Worm (Caenorhabditis elegans) whole organism, L1 larva: ENCODE data around the gene F48C5.2.

Source experiments
- C04F5.9 ChIP-seq: sonication (generic microtip); optimal IDR thresholded peaks from 2 replicates; lab custom pipeline; 2016; ENCODE audit warnings: missing genetic modification characterization, missing compliant biosample characterization
- Y116A8C.19 ChIP-seq: sonication (generic microtip); optimal IDR thresholded peaks from 2 replicates; lab custom pipeline; 2016; ENCODE audit warnings: missing compliant biosample characterization, missing genetic modification characterization, borderline replicate concordance
- aha-1 ChIP-seq: fragments of 150-350 bp; optimal IDR thresholded peaks from 2 replicates; lab custom pipeline; 2014; ENCODE audit warnings: missing biosample characterization, missing genetic modification characterization
- alr-1 ChIP-seq: fragments of 200-800 bp; sonication (Bioruptor generic); optimal IDR thresholded peaks from 2 replicates; lab custom pipeline; 2018; ENCODE audit warnings: borderline replicate concordance, mild to moderate bottlenecking, missing genetic modification characterization, missing compliant biosample characterization
- ceh-8 ChIP-seq: fragments of 200-800 bp; sonication (Bioruptor generic); optimal IDR thresholded peaks from 2 replicates; lab custom pipeline; 2018; ENCODE audit warnings: mild to moderate bottlenecking, missing genetic modification characterization, moderate library complexity, missing compliant biosample characterization
- ceh-82 ChIP-seq, 3 experiments: fragments of 150-350 bp in 1 of 3; sonication (generic microtip) in 2 of 3; optimal IDR thresholded peaks; 2 replicates each; lab custom pipeline; 2014 to 2017; ENCODE audit warnings: missing biosample characterization in 3 of 3, missing genetic modification characterization in 3 of 3
- ceh-88 ChIP-seq: fragments of 200-800 bp; sonication (Bioruptor generic); IDR thresholded peaks from 2 replicates; pipeline ENCODE4 v1.3.6; 2022; ENCODE audit warnings: missing genetic modification characterization, missing compliant biosample characterization
- ces-1 ChIP-seq: fragments of 150-350 bp; optimal IDR thresholded peaks from 2 replicates; lab custom pipeline; 2014; ENCODE audit warnings: missing biosample characterization, missing genetic modification reagents, missing genetic modification characterization
- dpl-1 ChIP-seq, 3 experiments: fragments of 150-350 bp in 2 of 3; sonication (generic microtip) in 1 of 3; optimal IDR thresholded peaks; 2 replicates each; lab custom pipeline; 2014 to 2017; ENCODE audit warnings: missing biosample characterization in 3 of 3, missing genetic modification characterization in 3 of 3, missing genetic modification reagents in 3 of 3
- dsc-1 ChIP-seq: sonication (generic microtip); optimal IDR thresholded peaks from 2 replicates; lab custom pipeline; 2016; ENCODE audit warnings: mild to moderate bottlenecking, missing genetic modification characterization, missing compliant biosample characterization
- efl-1 ChIP-seq, 4 experiments: fragments of 150-350 bp; optimal IDR thresholded peaks in 3 of 4; peaks in 1 of 4; 1 replicate in 1 of 4; 2 replicates in 3 of 4; lab custom pipeline; 2014; ENCODE audit warnings: missing biosample characterization in 2 of 4, missing genetic modification characterization in 2 of 4, missing genetic modification reagents in 2 of 4
- efl-3 ChIP-seq: fragments of 200-800 bp; sonication (Bioruptor generic); optimal IDR thresholded peaks from 2 replicates; lab custom pipeline; 2018; ENCODE audit warnings: mild to moderate bottlenecking, missing genetic modification characterization, missing compliant biosample characterization
- elt-2 ChIP-seq: sonication (generic microtip); optimal IDR thresholded peaks from 2 replicates; lab custom pipeline; 2016; ENCODE audit warnings: missing genetic modification characterization, mild to moderate bottlenecking, inconsistent platforms, missing compliant biosample characterization, missing genetic modification reagents
- ets-5 ChIP-seq: fragments of 200-800 bp; sonication (Bioruptor generic); IDR thresholded peaks from 2 replicates; pipeline ENCODE4 v1.3.6; 2022; ENCODE audit warnings: missing genetic modification characterization, missing compliant biosample characterization
- fkh-10 ChIP-seq: sonication (generic microtip); optimal IDR thresholded peaks from 2 replicates; lab custom pipeline; 2017; ENCODE audit warnings: missing biosample characterization, missing genetic modification reagents, missing genetic modification characterization
- fkh-8 ChIP-seq: sonication (generic microtip); optimal IDR thresholded peaks from 2 replicates; lab custom pipeline; 2016; ENCODE audit warnings: mild to moderate bottlenecking, missing genetic modification characterization, missing compliant biosample characterization
- fos-1 ChIP-seq: fragments of 150-350 bp; optimal IDR thresholded peaks from 2 replicates; lab custom pipeline; 2014; ENCODE audit warnings: missing biosample characterization, missing genetic modification characterization
- irx-1 ChIP-seq: sonication (generic microtip); optimal IDR thresholded peaks from 2 replicates; lab custom pipeline; 2016; ENCODE audit warnings: missing genetic modification characterization, missing compliant biosample characterization
- isw-1 ChIP-seq: fragments of 200-800 bp; sonication (Bioruptor generic); IDR thresholded peaks from 2 replicates; pipeline ENCODE4 v1.3.6; 2022; ENCODE audit warnings: missing genetic modification characterization, missing compliant biosample characterization
- lin-13 ChIP-seq: fragments of 150-350 bp; optimal IDR thresholded peaks from 2 replicates; lab custom pipeline; 2014; ENCODE audit warnings: missing biosample characterization, missing genetic modification reagents, missing genetic modification characterization
- lin-35 ChIP-seq, 2 experiments: fragments of 150-350 bp; optimal IDR thresholded peaks; 2 replicates each; lab custom pipeline; 2014; ENCODE audit warnings: missing biosample characterization in 2 of 2, missing genetic modification characterization in 2 of 2, missing genetic modification reagents in 2 of 2
- lin-39 ChIP-seq: fragments of 150-350 bp; optimal IDR thresholded peaks from 2 replicates; lab custom pipeline; 2014; ENCODE audit warnings: missing biosample characterization, missing genetic modification reagents, missing genetic modification characterization
- lsy-2 ChIP-seq, 2 experiments: fragments of 150-350 bp; optimal IDR thresholded peaks; 2 replicates each; lab custom pipeline; 2014; ENCODE audit warnings: missing biosample characterization in 2 of 2, missing genetic modification characterization in 2 of 2
- mdl-1 ChIP-seq, 2 experiments: fragments of 150-350 bp; optimal IDR thresholded peaks; 2 replicates each; lab custom pipeline; 2014 to 2017; ENCODE audit warnings: missing biosample characterization in 2 of 2, missing genetic modification characterization in 2 of 2, inconsistent platforms in 1 of 2
- mef-2 ChIP-seq: fragments of 150-350 bp; optimal IDR thresholded peaks from 2 replicates; lab custom pipeline; 2014; ENCODE audit warnings: missing biosample characterization, missing genetic modification characterization
- nhr-11 ChIP-seq: fragments of 150-350 bp; optimal IDR thresholded peaks from 2 replicates; lab custom pipeline; 2014; ENCODE audit warnings: missing biosample characterization, missing genetic modification characterization
- nhr-47 ChIP-seq: sonication (generic microtip); optimal IDR thresholded peaks from 2 replicates; lab custom pipeline; 2016; ENCODE audit warnings: mild to moderate bottlenecking, missing genetic modification characterization, moderate library complexity, missing compliant biosample characterization
- nhr-71 ChIP-seq: sonication (generic microtip); optimal IDR thresholded peaks from 2 replicates; lab custom pipeline; 2016; ENCODE audit warnings: mild to moderate bottlenecking, missing genetic modification characterization, moderate library complexity, missing compliant biosample characterization
- nhr-77 ChIP-seq: fragments of 150-350 bp; optimal IDR thresholded peaks from 2 replicates; lab custom pipeline; 2014; ENCODE audit warnings: missing biosample characterization, missing genetic modification characterization
- nhr-85 ChIP-seq: sonication (generic microtip); peaks from one replicate; lab custom pipeline; 2016; ENCODE audit warnings: missing genetic modification characterization, inconsistent platforms, missing compliant biosample characterization
- nhr-90 ChIP-seq: sonication (generic microtip); optimal IDR thresholded peaks from 2 replicates; lab custom pipeline; 2016; ENCODE audit warnings: mild to moderate bottlenecking, missing genetic modification characterization, missing compliant biosample characterization; ENCODE audit not compliant: poor library complexity
- pag-3 ChIP-seq: sonication (generic microtip); optimal IDR thresholded peaks from 2 replicates; lab custom pipeline; 2017; ENCODE audit warnings: missing genetic modification characterization, mild to moderate bottlenecking, missing compliant biosample characterization, antibody characterized with exemption, borderline replicate concordance; ENCODE audit not compliant: insufficient read depth
- pax-3 ChIP-seq: fragments of 200-800 bp; sonication (Bioruptor generic); optimal IDR thresholded peaks from 2 replicates; lab custom pipeline; 2018; ENCODE audit warnings: mild to moderate bottlenecking, missing genetic modification characterization, moderate library complexity, missing compliant biosample characterization
- rnt-1 ChIP-seq: sonication (generic microtip); optimal IDR thresholded peaks from 2 replicates; lab custom pipeline; 2016; ENCODE audit warnings: mild to moderate bottlenecking, missing genetic modification characterization, moderate library complexity, missing compliant biosample characterization
- skn-1 ChIP-seq: fragments of 150-350 bp; optimal IDR thresholded peaks from 2 replicates; lab custom pipeline; 2014; ENCODE audit warnings: missing biosample characterization, missing genetic modification characterization
- snpc-4 ChIP-seq: fragments of 150-350 bp; optimal IDR thresholded peaks from 2 replicates; lab custom pipeline; 2014; ENCODE audit warnings: missing biosample characterization, missing genetic modification characterization
- snu-23 ChIP-seq: sonication (generic microtip); optimal IDR thresholded peaks from 2 replicates; lab custom pipeline; 2016; ENCODE audit warnings: missing genetic modification characterization, missing compliant biosample characterization
- sox-4 ChIP-seq: sonication (generic microtip); optimal IDR thresholded peaks from 2 replicates; lab custom pipeline; 2016; ENCODE audit warnings: missing genetic modification characterization, missing compliant biosample characterization
- sptf-1 ChIP-seq: fragments of 150-350 bp; optimal IDR thresholded peaks from 2 replicates; lab custom pipeline; 2014; ENCODE audit warnings: missing biosample characterization, missing genetic modification characterization
- sup-37 ChIP-seq: fragments of 200-800 bp; sonication (Bioruptor generic); optimal IDR thresholded peaks from 2 replicates; lab custom pipeline; 2018; ENCODE audit warnings: mild to moderate bottlenecking, missing genetic modification characterization, missing compliant biosample characterization
- swsn-7 ChIP-seq: sonication (generic microtip); optimal IDR thresholded peaks from 2 replicates; lab custom pipeline; 2016; ENCODE audit warnings: missing genetic modification characterization, missing compliant biosample characterization
- unc-30 ChIP-seq: sonication (generic microtip); optimal IDR thresholded peaks from 2 replicates; lab custom pipeline; 2017; ENCODE audit warnings: missing biosample characterization, missing genetic modification characterization
- unc-86 ChIP-seq: sonication (generic microtip); optimal IDR thresholded peaks from 2 replicates; lab custom pipeline; 2016; ENCODE audit warnings: missing genetic modification characterization, missing compliant biosample characterization
- unc-98 ChIP-seq: fragments of 200-800 bp; sonication (Bioruptor generic); IDR thresholded peaks from 2 replicates; pipeline ENCODE4 v1.3.6; 2022; ENCODE audit warnings: missing genetic modification characterization, missing compliant biosample characterization
- xbp-1 ChIP-seq: sonication (generic microtip); optimal IDR thresholded peaks from 2 replicates; lab custom pipeline; 2016; ENCODE audit warnings: missing genetic modification characterization, missing compliant biosample characterization
- zag-1 ChIP-seq: fragments of 150-350 bp; optimal IDR thresholded peaks from 2 replicates; lab custom pipeline; 2014; ENCODE audit warnings: missing biosample characterization, missing genetic modification characterization
- zip-4 ChIP-seq: fragments of 200-800 bp; sonication (Bioruptor generic); optimal IDR thresholded peaks from 2 replicates; lab custom pipeline; 2018; ENCODE audit warnings: mild to moderate bottlenecking, missing genetic modification characterization, moderate library complexity, missing compliant biosample characterization
- ztf-11 ChIP-seq, 2 experiments: sonication (generic microtip); optimal IDR thresholded peaks; 2 replicates each; lab custom pipeline; 2016 to 2017; ENCODE audit warnings: missing genetic modification characterization in 2 of 2, missing biosample characterization in 1 of 2, missing compliant biosample characterization in 1 of 2
- ztf-4 ChIP-seq: fragments of 150-350 bp; optimal IDR thresholded peaks from 2 replicates; lab custom pipeline; 2014; ENCODE audit warnings: missing biosample characterization, missing genetic modification characterization

F48C5.2 gene

ce11 chrX:11472953-11473671, 19.0 kb upstream of the F48C5.2 start (continued):
- TF ChIP-seq efl-1 (optimal IDR thresholded peaks at IDR 0.05; lab: Kevin White, UChicago) (peak in 1 of 2 experiments; percentile 4), efl-1 (GFP tag; optimal IDR thresholded peaks at IDR 0.05 in 1 of 2; lab: Kevin White, UChicago) (no peak), ceh-88 (no peak; the same call in 1 of the 2 replicates), ztf-4 (peak; percentile 15), sup-37 (GFP tag; lab: Kevin White, UChicago) (peak; percentile 24), fkh-8 (peak; percentile 84), nhr-90 (no peak), unc-98 (GFP tag; lab: Robert Waterston, UW) (no peak), rnt-1 (tag; lab: Kevin White, UChicago) (peak; percentile 61), dpl-1 (GFP tag; optimal IDR thresholded peaks at IDR 0.05; lab: Kevin White, UChicago) (no peak), fos-1 (tag; lab: Kevin White, UChicago) (no peak), nhr-77 (tag; lab: Kevin White, UChicago) (no peak), ceh-8 (GFP tag; lab: Kevin White, UChicago) (peak; percentile 66), swsn-7 (tag; lab: Kevin White, UChicago) (peak; percentile 74), sptf-1 (tag; lab: Kevin White, UChicago) (no peak), snu-23 (GFP tag; lab: Kevin White, UChicago) (peak; percentile 61), pax-3 (tag; lab: Kevin White, UChicago) (peak; percentile 44), Y116A8C.19 (tag; lab: Kevin White, UChicago) (no peak), isw-1 (GFP tag; lab: Robert Waterston, UW) (peak; percentile 60), efl-3 (no peak), lin-35 (GFP tag; optimal IDR thresholded peaks at IDR 0.05; lab: Kevin White, UChicago) (peak in 1 of 2 experiments; percentile 38), snpc-4 (tag; lab: Kevin White, UChicago) (no peak), mdl-1 (tag; optimal IDR thresholded peaks at IDR 0.05; lab: Kevin White, UChicago) (peak in 1 of 2 experiments; percentile 50), lin-13 (GFP tag; lab: Kevin White, UChicago) (no peak), dsc-1 (tag; lab: Kevin White, UChicago) (peak; percentile 52), unc-86 (peak; percentile 79), lin-39 (tag; lab: Kevin White, UChicago) (no peak), nhr-71 (tag; lab: Kevin White, UChicago) (peak; percentile 81), pag-3 (no peak), ces-1 (GFP tag; lab: Kevin White, UChicago) (no peak), nhr-11 (tag; lab: Kevin White, UChicago) (no peak), zip-4 (GFP tag; lab: Kevin White, UChicago) (no peak), unc-30 (tag; lab: Kevin White, UChicago) (no peak), sox-4 (peak; percentile 63), xbp-1 (tag; lab: Kevin White, UChicago) (peak; percentile 54)

ce11 chrX:11472407-11472806, 18.3 kb upstream of the F48C5.2 start:
- no peak for TF ChIP-seq nhr-47
- peak; percentile 47 for TF ChIP-seq nhr-85 (tag; lab: Kevin White, UChicago)
- TF ChIP-seq sox-4 = no peak
- TF ChIP-seq C04F5.9 (tag; lab: Kevin White, UChicago) = no peak
- peak; percentile 11 for TF ChIP-seq irx-1 (tag; lab: Kevin White, UChicago)
- peak in 1 of 2 experiments; percentile 1 for TF ChIP-seq lsy-2 (tag; optimal IDR thresholded peaks at IDR 0.05; lab: Kevin White, UChicago)
- TF ChIP-seq zag-1 (tag; lab: Kevin White, UChicago) = no peak
- TF ChIP-seq dsc-1 (tag; lab: Kevin White, UChicago) = peak; percentile 51
- no peak for TF ChIP-seq fkh-10 (GFP tag; lab: Kevin White, UChicago)
- no peak for TF ChIP-seq mef-2 (tag; lab: Kevin White, UChicago)
- TF ChIP-seq aha-1 (tag; lab: Kevin White, UChicago) = no peak
- TF ChIP-seq ceh-82 (tag; optimal IDR thresholded peaks at IDR 0.05; lab: Kevin White, UChicago) = no peak
- peak in 1 of 2 experiments; percentile 1 for TF ChIP-seq lin-35 (GFP tag; optimal IDR thresholded peaks at IDR 0.05; lab: Kevin White, UChicago)
- no peak for TF ChIP-seq efl-1 (optimal IDR thresholded peaks at IDR 0.05; lab: Kevin White, UChicago)
- peak in 1 of 2 experiments; percentile 11 for TF ChIP-seq efl-1 (GFP tag; optimal IDR thresholded peaks at IDR 0.05 in 1 of 2; lab: Kevin White, UChicago)
- no peak for TF ChIP-seq alr-1
- TF ChIP-seq ets-5 = no peak
- no peak for TF ChIP-seq elt-2 (tag; lab: Kevin White, UChicago)
- no peak for TF ChIP-seq dpl-1 (GFP tag; optimal IDR thresholded peaks at IDR 0.05; lab: Kevin White, UChicago)
- no peak for TF ChIP-seq nhr-90
- TF ChIP-seq ztf-11 (tag; optimal IDR thresholded peaks at IDR 0.05; lab: Kevin White, UChicago) = no peak
- TF ChIP-seq skn-1 = peak; percentile 48
- peak; percentile 16 for TF ChIP-seq fos-1 (tag; lab: Kevin White, UChicago)
